Worm (Caenorhabditis elegans) whole organism, mixed stage, embryonic: Measurements from ENCODE around the gene B0524.2.

Experiments
- bed-3 ChIP-seq: fragments of 200-800 bp; sonication (Bioruptor generic); optimal IDR thresholded peaks from 3 replicates; lab custom pipeline; 2018; ENCODE audit warnings: mild to moderate bottlenecking, missing genetic modification characterization, moderate library complexity, missing compliant biosample characterization
- ceh-83 ChIP-seq: fragments of 200-800 bp; sonication (Bioruptor generic); optimal IDR thresholded peaks from 2 replicates; lab custom pipeline; 2018; ENCODE audit warnings: mild to moderate bottlenecking, missing genetic modification characterization, missing compliant biosample characterization
- nhr-28 ChIP-seq: fragments of 150-350 bp; optimal IDR thresholded peaks from 2 replicates; lab custom pipeline; 2014; ENCODE audit warnings: missing biosample characterization, missing genetic modification characterization
- nhr-76 ChIP-seq: sonication (generic microtip); optimal IDR thresholded peaks from 2 replicates; lab custom pipeline; 2017; ENCODE audit warnings: missing biosample characterization, missing genetic modification characterization
- snpc-4 ChIP-seq: fragments of 150-350 bp; optimal IDR thresholded peaks from 2 replicates; lab custom pipeline; 2014; ENCODE audit warnings: missing biosample characterization, missing genetic modification characterization
- sptf-1 ChIP-seq: sonication (generic microtip); optimal IDR thresholded peaks from 2 replicates; lab custom pipeline; 2017; ENCODE audit warnings: mild to moderate bottlenecking, missing genetic modification characterization, moderate library complexity, missing compliant biosample characterization
- unc-39 ChIP-seq: fragments of 150-350 bp; optimal IDR thresholded peaks from 2 replicates; lab custom pipeline; 2014; ENCODE audit warnings: missing biosample characterization, missing genetic modification characterization
- ztf-11 ChIP-seq: fragments of 150-350 bp; optimal IDR thresholded peaks from 2 replicates; lab custom pipeline; 2014; ENCODE audit warnings: missing biosample characterization, missing genetic modification characterization

DNA sequence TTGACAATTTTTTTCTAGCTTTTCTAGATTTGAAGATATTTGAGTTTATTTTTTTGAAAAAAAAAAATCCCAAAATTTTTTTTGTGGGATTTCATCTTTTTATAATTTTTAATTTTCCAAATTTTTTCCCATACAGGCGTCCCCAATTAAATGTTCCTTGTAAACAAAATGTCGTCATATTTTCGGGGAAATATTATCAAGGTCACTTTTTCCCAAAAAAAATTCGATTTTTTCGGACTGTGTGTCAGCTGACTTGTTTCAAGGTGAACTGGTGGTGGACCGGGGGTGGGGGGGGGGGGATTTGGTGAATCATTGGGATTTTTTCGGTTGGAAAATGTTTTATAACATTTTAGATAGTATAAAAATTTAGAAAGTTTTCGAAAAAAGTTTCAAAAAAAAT is 37.2 kb upstream of the B0524.2 start:
- no peak for TF ChIP-seq ztf-11
- no peak for TF ChIP-seq nhr-28 (tag; lab: Kevin White, UChicago)
- no peak for TF ChIP-seq nhr-76 (tag; lab: Kevin White, UChicago)
- TF ChIP-seq bed-3, result no peak
- no peak for TF ChIP-seq sptf-1
- no peak for TF ChIP-seq unc-39
- TF ChIP-seq snpc-4 (tag; lab: Kevin White, UChicago), result no peak
- no peak for TF ChIP-seq ceh-83 (GFP tag; lab: Kevin White, UChicago)
